Fruit fly (Drosophila melanogaster): ENCODE measurements around the gene Jon25Biii.
A peak's percentile ranks its signal among the peaks of the same experiment; 100 is the strongest.

Gene Jon25Biii

DNA sequence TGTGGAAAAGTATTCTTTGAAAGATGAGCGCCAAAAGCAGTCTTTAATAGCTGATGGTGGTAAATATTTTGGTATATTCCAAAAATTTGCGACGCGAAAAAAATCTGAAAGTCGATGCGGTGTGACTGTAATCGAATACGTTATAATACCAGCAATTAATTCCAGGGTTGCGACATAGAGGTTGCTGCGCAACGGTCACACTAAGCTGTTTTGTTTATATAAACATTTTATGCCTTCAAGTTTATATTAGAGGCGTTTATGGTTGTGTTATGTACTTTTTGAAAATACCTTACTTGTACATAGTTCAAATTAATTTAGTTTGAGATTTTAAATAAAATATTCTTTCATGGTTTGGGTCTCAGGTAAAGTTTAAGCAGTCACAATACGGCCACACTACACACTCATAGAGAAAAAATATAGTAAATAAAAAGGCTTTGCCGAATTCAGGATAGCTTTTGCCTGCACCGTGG is 20.8 kb upstream of the Jon25Biii start, which contains the start of gene CG14043 (continued):
- peak; percentile 21 for TF ChIP-seq twi (tag; optimal IDR thresholded peaks at IDR 0.05)
- no peak for TF ChIP-seq CG32772 (GFP tag; IDR thresholded peaks at IDR 0.05)
- TF ChIP-seq grau (tag; optimal IDR thresholded peaks at IDR 0.05) = peak; percentile 31
- TF ChIP-seq crol (GFP tag; IDR thresholded peaks at IDR 0.05) = no peak
- peak; percentile 80 for TF ChIP-seq nmo (GFP tag; optimal IDR thresholded peaks at IDR 0.05)
- TF ChIP-seq insv (GFP tag; optimal IDR thresholded peaks at IDR 0.05) = peak in 1 of 2 experiments; percentile 19
- no peak for TF ChIP-seq salm (tag; optimal IDR thresholded peaks at IDR 0.05)
- TF ChIP-seq Hsf (GFP tag; optimal IDR thresholded peaks at IDR 0.05) = peak; percentile 48
- TF ChIP-seq Med (GFP tag) = peak; percentile 73
- TF ChIP-seq CG4854 (GFP tag; optimal IDR thresholded peaks at IDR 0.05) = no peak
- no peak for TF ChIP-seq gce (GFP tag; IDR thresholded peaks at IDR 0.05)
- TF ChIP-seq hth (optimal IDR thresholded peaks at IDR 0.05) = no peak
- TF ChIP-seq sqz (GFP tag; optimal IDR thresholded peaks at IDR 0.05) = no peak
- TF ChIP-seq Dref (GFP tag; IDR thresholded peaks at IDR 0.05) = peak; percentile 36; the same call in 1 of the 2 replicates
- peak; percentile 50 for TF ChIP-seq HmgZ (tag; optimal IDR thresholded peaks at IDR 0.05)
- peak; percentile 31 for TF ChIP-seq MESR4 (GFP tag; optimal IDR thresholded peaks at IDR 0.05)
- no peak for TF ChIP-seq lov (optimal IDR thresholded peaks at IDR 0.05)
- no peak for TF ChIP-seq lov (GFP tag; IDR thresholded peaks at IDR 0.05)
- TF ChIP-seq CG17186 (GFP tag; optimal IDR thresholded peaks at IDR 0.05) = peak; percentile 62
- peak; percentile 63 for TF ChIP-seq CHES-1-like (GFP tag; optimal IDR thresholded peaks at IDR 0.05)
- TF ChIP-seq CG16815 (GFP tag; optimal IDR thresholded peaks at IDR 0.05) = no peak
- peak; percentile 80 for TF ChIP-seq YL-1 (GFP tag; optimal IDR thresholded peaks at IDR 0.05)
- TF ChIP-seq CG30403 (GFP tag; optimal IDR thresholded peaks at IDR 0.05) = peak; percentile 48
- TF ChIP-seq sob (GFP tag; IDR thresholded peaks at IDR 0.05) = 0 out of 2 replicates have a peak, but pooled peaks have one; percentile 9
- TF ChIP-seq grn (GFP tag; optimal IDR thresholded peaks at IDR 0.05) = no peak
- peak; percentile 19 for TF ChIP-seq CG12155 (GFP tag; optimal IDR thresholded peaks at IDR 0.05)
- TF ChIP-seq zf30C (GFP tag; optimal IDR thresholded peaks at IDR 0.05) = no peak
- TF ChIP-seq CG13424 (tag; optimal IDR thresholded peaks at IDR 0.05) = peak; percentile 42
- TF ChIP-seq lab (GFP tag; optimal IDR thresholded peaks at IDR 0.05) = no peak

- TF ChIP-seq Fer3 (tag; optimal IDR thresholded peaks at IDR 0.05) (no peak), BEAF-32 (GFP tag; optimal IDR thresholded peaks at IDR 0.05) (peak; percentile 31), trem (tag; optimal IDR thresholded peaks at IDR 0.05) (peak; percentile 7), CG34422 (GFP tag; IDR thresholded peaks at IDR 0.05) (peak; percentile 18; the same call in 1 of the 3 replicates), pb (GFP tag; optimal IDR thresholded peaks at IDR 0.05) (no peak), gfzf (GFP tag; optimal IDR thresholded peaks at IDR 0.05) (peak; percentile 49), CG1603 (tag; optimal IDR thresholded peaks at IDR 0.05) (no peak), MESR4 (GFP tag; optimal IDR thresholded peaks at IDR 0.05) (peak; percentile 44), Camta (GFP tag; optimal IDR thresholded peaks at IDR 0.05) (no peak), dm (GFP tag; optimal IDR thresholded peaks at IDR 0.05) (peak; percentile 36), CG9797 (GFP tag; optimal IDR thresholded peaks at IDR 0.05) (peak; percentile 55), Dp (GFP tag; optimal IDR thresholded peaks at IDR 0.05) (peak; percentile 19), YL-1 (GFP tag; optimal IDR thresholded peaks at IDR 0.05) (peak; percentile 58), HLH54F (GFP tag; optimal IDR thresholded peaks at IDR 0.05) (no peak), CG4730 (GFP tag; IDR thresholded peaks at IDR 0.05) (no peak), shn (GFP tag; optimal IDR thresholded peaks at IDR 0.05) (no peak), CG17385 (GFP tag; optimal IDR thresholded peaks at IDR 0.05) (peak; percentile 89), stwl (tag; optimal IDR thresholded peaks at IDR 0.05) (peak; percentile 19), Pdp1 (GFP tag; optimal IDR thresholded peaks at IDR 0.05) (no peak), tgo (GFP tag; IDR thresholded peaks at IDR 0.05) (no peak), MBD-R2 (GFP tag; IDR thresholded peaks at IDR 0.05) (0 out of 2 replicates have a peak, but pooled peaks have one; percentile 33), ftz-f1 (GFP tag; optimal IDR thresholded peaks at IDR 0.05) (no peak), pzg (GFP tag; optimal IDR thresholded peaks at IDR 0.05) (peak; percentile 46), bigmax (GFP tag; optimal IDR thresholded peaks at IDR 0.05) (peak; percentile 68), E2f2 (GFP tag; IDR thresholded peaks at IDR 0.05) (peak; percentile 34; the same call in 1 of the 2 replicates)
These were observed 18.2 kb upstream of the Jon25Biii start, which contains the start of the genes Scox and Polr1C for dm6 chr2L:4968767-4969166. Scox (minus strand) TSS chr2L:4968935. Polr1C (plus strand) TSS chr2L:4969004.
